Worm (Caenorhabditis elegans): ENCODE results near the gene enpl-1.

The enpl-1 gene

ce11 chrIV:11118837-11119491, at the start of gene enpl-1, which contains the start of gene imp-2:
Gene enpl-1, plus strand, starts transcription at chrIV:11119298.
Gene imp-2, minus strand, starts transcription at chrIV:11118887.
- no peak for TF ChIP-seq unc-62 (GFP tag; optimal IDR thresholded peaks at IDR 0.05)

- TF ChIP-seq unc-62 (GFP tag; optimal IDR thresholded peaks at IDR 0.05) = no peak
These were observed 40.6 kb upstream of the enpl-1 start, which contains the start of gene Y5F2A.4 for ce11 chrIV:11078482-11078881. Gene Y5F2A.4, minus strand, starts transcription at chrIV:11078582.

ce11 chrIV:11080823-11081285, 38.2 kb upstream of the enpl-1 start, which contains the start of gene atg-7:
Gene atg-7, minus strand, starts transcription at chrIV:11081055.
- TF ChIP-seq unc-62 (GFP tag; optimal IDR thresholded peaks at IDR 0.05) = no peak

- no peak for TF ChIP-seq unc-62 (GFP tag; optimal IDR thresholded peaks at IDR 0.05)
These were observed 36.9 kb upstream of the enpl-1 start, which contains the start of gene let-70 for ce11 chrIV:11082153-11082552. Gene let-70, minus strand, starts transcription at chrIV:11082253.

ce11 chrIV:11082789-11083235, 36.3 kb upstream of the enpl-1 start:
- no peak for TF ChIP-seq unc-62 (GFP tag; optimal IDR thresholded peaks at IDR 0.05)

- TF ChIP-seq unc-62 (GFP tag; optimal IDR thresholded peaks at IDR 0.05) = no peak
These were observed 35.5 kb upstream of the enpl-1 start, which contains the start of gene klc-1 for ce11 chrIV:11083609-11084008. Gene klc-1, plus strand, starts transcription at chrIV:11083735.

ce11 chrIV:11089527-11089926, 29.6 kb upstream of the enpl-1 start, which contains the start of gene M7.7:
Gene M7.7, plus strand, starts transcription at chrIV:11089827.
- no peak for TF ChIP-seq unc-62 (GFP tag; optimal IDR thresholded peaks at IDR 0.05)

- no peak for TF ChIP-seq unc-62 (GFP tag; optimal IDR thresholded peaks at IDR 0.05)
These were observed 26.5 kb upstream of the enpl-1 start, which contains the start of gene bcc-1 for ce11 chrIV:11092502-11093080. Gene bcc-1, minus strand, starts transcription at chrIV:11092552.

- TF ChIP-seq unc-62 (GFP tag; optimal IDR thresholded peaks at IDR 0.05) = no peak
These were observed 25.0 kb upstream of the enpl-1 start for ce11 chrIV:11094052-11094451.

- TF ChIP-seq unc-62 (GFP tag; optimal IDR thresholded peaks at IDR 0.05) = no peak
These were observed 24.1 kb upstream of the enpl-1 start, which contains the start of gene M7.8 for ce11 chrIV:11094974-11095373. Gene M7.8, minus strand, starts transcription at chrIV:11095085.

- TF ChIP-seq unc-62 (GFP tag; optimal IDR thresholded peaks at IDR 0.05) = no peak
These were observed 21.3 kb upstream of the enpl-1 start, which contains the start of gene M7.12 for ce11 chrIV:11097795-11098194. Gene M7.12, minus strand, starts transcription at chrIV:11097982.

ce11 chrIV:11100271-11100670, 18.8 kb upstream of the enpl-1 start, which contains the start of gene str-3:
Gene str-3, minus strand, starts transcription at chrIV:11100371.
- TF ChIP-seq unc-62 (GFP tag; optimal IDR thresholded peaks at IDR 0.05) = no peak

ce11 chrIV:11101383-11101782, 17.7 kb upstream of the enpl-1 start, which contains the start of gene srlf-18:
Gene srlf-18, minus strand, starts transcription at chrIV:11101483.
- no peak for TF ChIP-seq unc-62 (GFP tag; optimal IDR thresholded peaks at IDR 0.05)

- TF ChIP-seq unc-62 (GFP tag; optimal IDR thresholded peaks at IDR 0.05) = no peak
These were observed 16.5 kb upstream of the enpl-1 start, which contains the start of gene srlf-17 for ce11 chrIV:11102608-11103007. Gene srlf-17, minus strand, starts transcription at chrIV:11102708.

ce11 chrIV:11103501-11103900, 15.6 kb upstream of the enpl-1 start:
- TF ChIP-seq unc-62 (GFP tag; optimal IDR thresholded peaks at IDR 0.05) = no peak

ce11 chrIV:11105724-11106123, 13.4 kb upstream of the enpl-1 start, which contains the start of gene srlf-24:
Gene srlf-24, minus strand, starts transcription at chrIV:11105824.
- TF ChIP-seq unc-62 (GFP tag; optimal IDR thresholded peaks at IDR 0.05) = no peak

Data from whole organism, dauer.